Fruit fly (Drosophila melanogaster) whole organism, embryonic: ENCODE results near the gene RluA-1.

ENCODE experiments used
- Abd-B ChIP-seq: fragments of 200-800 bp; sonication (Bioruptor generic); optimal IDR thresholded peaks from 2 replicates; lab custom pipeline; 2018; ENCODE audit warnings: missing biosample characterization, mild to moderate bottlenecking, missing genetic modification characterization, moderate library complexity
- Atf3 ChIP-seq: fragments of 200-800 bp; sonication (Bioruptor generic); optimal IDR thresholded peaks from 3 replicates; lab custom pipeline; 2016; ENCODE audit warnings: missing biosample characterization, missing genetic modification characterization
- BEAF-32 ChIP-seq: fragments of 200-800 bp; sonication (Bioruptor generic); optimal IDR thresholded peaks from 3 replicates; lab custom pipeline; 2017; ENCODE audit warnings: missing biosample characterization, missing genetic modification characterization, mild to moderate bottlenecking, moderate library complexity, missing genetic modification reagents
- Bteb2 ChIP-seq: fragments of 200-800 bp; sonication (Bioruptor generic); optimal IDR thresholded peaks from 2 replicates; lab custom pipeline; 2016; ENCODE audit warnings: missing biosample characterization, missing genetic modification characterization
- CG12071 ChIP-seq: fragments of 200-800 bp; sonication (Bioruptor generic); optimal IDR thresholded peaks from 3 replicates; lab custom pipeline; 2018; ENCODE audit warnings: missing biosample characterization, mild to moderate bottlenecking, missing genetic modification characterization
- CG12104 ChIP-seq: fragments of 200-800 bp; sonication (Bioruptor generic); optimal IDR thresholded peaks from 3 replicates; lab custom pipeline; 2016; ENCODE audit warnings: missing biosample characterization, missing genetic modification characterization
- CG12391 ChIP-seq: fragments of 200-800 bp; sonication (Bioruptor generic); optimal IDR thresholded peaks from 3 replicates; lab custom pipeline; 2018; ENCODE audit warnings: missing biosample characterization, mild to moderate bottlenecking, missing genetic modification characterization, moderate library complexity
- CG12659 ChIP-seq: fragments of 200-800 bp; sonication (Bioruptor generic); optimal IDR thresholded peaks from 3 replicates; lab custom pipeline; 2017; ENCODE audit warnings: mild to moderate bottlenecking, missing biosample characterization, missing genetic modification reagents, missing genetic modification characterization
- CG4820 ChIP-seq: fragments of 200-800 bp; sonication (Bioruptor generic); optimal IDR thresholded peaks from 3 replicates; lab custom pipeline; 2016; ENCODE audit warnings: missing biosample characterization, missing genetic modification characterization
- CG6654 ChIP-seq: fragments of 200-800 bp; sonication (Bioruptor generic); optimal IDR thresholded peaks from 2 replicates; lab custom pipeline; 2017; ENCODE audit warnings: missing biosample characterization, mild to moderate bottlenecking, missing genetic modification characterization
- CG7839 ChIP-seq: fragments of 200-800 bp; sonication (Bioruptor generic); optimal IDR thresholded peaks from 3 replicates; lab custom pipeline; 2018; ENCODE audit warnings: missing biosample characterization, mild to moderate bottlenecking, missing genetic modification characterization, moderate library complexity
- CG8290 ChIP-seq, 3 experiments: fragments of 200-800 bp; sonication (Bioruptor generic); optimal IDR thresholded peaks; 2 replicates each; lab custom pipeline; 2016 to 2019; ENCODE audit warnings: missing biosample characterization in 3 of 3, missing genetic modification characterization in 3 of 3, mild to moderate bottlenecking in 2 of 3, moderate library complexity in 1 of 3
- CG9215 ChIP-seq: fragments of 200-800 bp; sonication (Bioruptor generic); IDR thresholded peaks from 2 replicates; pipeline ENCODE4 v1.3.6; 2022; ENCODE audit warnings: missing biosample characterization, missing genetic modification characterization
- Fer2 ChIP-seq: fragments of 200-800 bp; sonication (Bioruptor generic); optimal IDR thresholded peaks from 2 replicates; lab custom pipeline; 2018; ENCODE audit warnings: missing biosample characterization, mild to moderate bottlenecking, missing genetic modification characterization, moderate library complexity
- H15 ChIP-seq: fragments of 200-800 bp; sonication (Bioruptor generic); IDR thresholded peaks from 3 replicates; pipeline ENCODE4 v1.3.6; 2022; ENCODE audit warnings: missing biosample characterization, missing genetic modification characterization
- Hand ChIP-seq: fragments of 200-800 bp; sonication (Bioruptor generic); optimal IDR thresholded peaks from 2 replicates; lab custom pipeline; 2017; ENCODE audit warnings: mild to moderate bottlenecking, missing biosample characterization, missing genetic modification reagents, missing genetic modification characterization
- NfI ChIP-seq: fragments of 200-800 bp; sonication (Bioruptor generic); optimal IDR thresholded peaks from 3 replicates; lab custom pipeline; 2018; ENCODE audit warnings: missing biosample characterization, mild to moderate bottlenecking, missing genetic modification characterization, moderate library complexity
- Opbp ChIP-seq: fragments of 200-800 bp; sonication (Bioruptor generic); IDR thresholded peaks from 3 replicates; pipeline ENCODE4 v1.3.6; 2022; ENCODE audit warnings: missing biosample characterization, missing genetic modification characterization; ENCODE audit not compliant: partially characterized antibody
- ap ChIP-seq: fragments of 200-800 bp; sonication (Bioruptor generic); IDR thresholded peaks from 2 replicates; pipeline ENCODE4 v1.3.6; 2022; ENCODE audit warnings: missing biosample characterization, missing genetic modification characterization
- ase ChIP-seq: fragments of 200-800 bp; sonication (Bioruptor generic); IDR thresholded peaks from 3 replicates; pipeline ENCODE4 v1.3.6; 2022; ENCODE audit warnings: missing biosample characterization, missing genetic modification characterization
- btn ChIP-seq: fragments of 200-800 bp; sonication (Bioruptor generic); optimal IDR thresholded peaks from 2 replicates; lab custom pipeline; 2016; ENCODE audit warnings: missing biosample characterization, missing genetic modification characterization
- caup ChIP-seq: fragments of 200-800 bp; sonication (Bioruptor generic); optimal IDR thresholded peaks from 3 replicates; lab custom pipeline; 2017; ENCODE audit warnings: missing biosample characterization, mild to moderate bottlenecking, missing genetic modification characterization, moderate library complexity; ENCODE audit not compliant: severe bottlenecking
- chif ChIP-seq, 2 experiments: fragments of 200-800 bp; sonication (Bioruptor generic); optimal IDR thresholded peaks; 3 replicates each; lab custom pipeline; 2016; ENCODE audit warnings: missing biosample characterization in 2 of 2, missing genetic modification characterization in 2 of 2
- crc ChIP-seq: fragments of 200-800 bp; sonication (Bioruptor generic); optimal IDR thresholded peaks from 2 replicates; lab custom pipeline; 2016; ENCODE audit warnings: missing biosample characterization, missing genetic modification characterization
- cwo ChIP-seq: fragments of 200-800 bp; sonication (Bioruptor generic); optimal IDR thresholded peaks from 3 replicates; lab custom pipeline; 2017; ENCODE audit warnings: missing biosample characterization, missing genetic modification characterization, mild to moderate bottlenecking, moderate library complexity, missing genetic modification reagents
- danr ChIP-seq: fragments of 200-800 bp; sonication (Bioruptor generic); IDR thresholded peaks from 2 replicates; pipeline ENCODE4 v1.3.6; 2022; ENCODE audit warnings: missing biosample characterization, missing genetic modification characterization
- dati ChIP-seq: fragments of 200-800 bp; sonication (Bioruptor generic); IDR thresholded peaks from 2 replicates; pipeline ENCODE4 v1.3.6; 2022; ENCODE audit warnings: missing biosample characterization, missing genetic modification characterization
- ems ChIP-seq: fragments of 200-800 bp; sonication (Bioruptor generic); optimal IDR thresholded peaks from 3 replicates; lab custom pipeline; 2016; ENCODE audit warnings: missing biosample characterization, missing genetic modification characterization
- exex ChIP-seq: fragments of 200-800 bp; sonication (Bioruptor generic); optimal IDR thresholded peaks from 4 replicates; lab custom pipeline; 2018; ENCODE audit warnings: missing biosample characterization, mild to moderate bottlenecking, missing genetic modification characterization, moderate library complexity
- fd102C ChIP-seq: fragments of 200-800 bp; sonication (Bioruptor generic); optimal IDR thresholded peaks from 2 replicates; lab custom pipeline; 2018; ENCODE audit warnings: missing biosample characterization, mild to moderate bottlenecking, missing genetic modification characterization, moderate library complexity
- h ChIP-seq: fragments of >200 bp; optimal IDR thresholded peaks from 2 replicates; lab custom pipeline; 2017
- hkb ChIP-seq, 2 experiments: fragments of 200-800 bp in 1 of 2; fragments of >200 bp in 1 of 2; sonication (Bioruptor generic) in 1 of 2; IDR thresholded peaks in 1 of 2; optimal IDR thresholded peaks in 1 of 2; 2 replicates each; pipeline versions ENCODE4 v1.3.6 to Lab custom; 2017 to 2022; ENCODE audit warnings: missing biosample characterization in 1 of 2, missing genetic modification characterization in 1 of 2
- jing ChIP-seq: fragments of 200-800 bp; sonication (Bioruptor generic); optimal IDR thresholded peaks from 2 replicates; lab custom pipeline; 2018; ENCODE audit warnings: missing biosample characterization, mild to moderate bottlenecking, missing genetic modification characterization
- kni ChIP-seq: fragments of 200-800 bp; sonication (Bioruptor generic); optimal IDR thresholded peaks from 3 replicates; lab custom pipeline; 2017; ENCODE audit warnings: mild to moderate bottlenecking, missing biosample characterization, missing genetic modification reagents, missing genetic modification characterization
- lab ChIP-seq: fragments of 200-800 bp; sonication (Bioruptor generic); optimal IDR thresholded peaks from 3 replicates; lab custom pipeline; 2017; ENCODE audit warnings: missing biosample characterization, missing genetic modification characterization, mild to moderate bottlenecking, moderate library complexity, missing genetic modification reagents
- nerfin-1 ChIP-seq: fragments of 200-800 bp; sonication (Bioruptor generic); optimal IDR thresholded peaks from 3 replicates; lab custom pipeline; 2019; ENCODE audit warnings: missing biosample characterization, mild to moderate bottlenecking, missing genetic modification characterization, moderate library complexity
- nerfin-2 ChIP-seq: fragments of 200-800 bp; sonication (Bioruptor generic); IDR thresholded peaks from 2 replicates; pipeline ENCODE4 v1.3.6; 2022; ENCODE audit warnings: missing biosample characterization, missing genetic modification characterization; ENCODE audit not compliant: partially characterized antibody
- p53 ChIP-seq: fragments of 200-800 bp; sonication (Bioruptor generic); optimal IDR thresholded peaks from 2 replicates; lab custom pipeline; 2016; ENCODE audit warnings: missing biosample characterization, missing genetic modification characterization
- pnt ChIP-seq: fragments of 200-800 bp; sonication (Bioruptor generic); optimal IDR thresholded peaks from 3 replicates; lab custom pipeline; 2016; ENCODE audit warnings: missing biosample characterization, missing genetic modification characterization
- prd ChIP-seq, 3 experiments: fragments of >200 bp in 2 of 3; fragments of 200-800 bp in 1 of 3; sonication (Bioruptor generic) in 1 of 3; optimal IDR thresholded peaks in 2 of 3; IDR thresholded peaks in 1 of 3; 2 replicates in 2 of 3; 3 replicates in 1 of 3; pipeline versions ENCODE4 v1.3.6 to Lab custom; 2017 to 2022; ENCODE audit warnings: missing biosample characterization in 1 of 3, missing genetic modification characterization in 1 of 3
- pum ChIP-seq: fragments of 200-800 bp; sonication (Bioruptor generic); optimal IDR thresholded peaks from 2 replicates; lab custom pipeline; 2016; ENCODE audit warnings: missing biosample characterization, missing genetic modification characterization
- schlank ChIP-seq: fragments of 200-800 bp; sonication (Bioruptor generic); optimal IDR thresholded peaks from 2 replicates; lab custom pipeline; 2018; ENCODE audit warnings: missing biosample characterization, mild to moderate bottlenecking, missing genetic modification characterization
- sd ChIP-seq: fragments of 200-800 bp; sonication (Bioruptor generic); optimal IDR thresholded peaks from 3 replicates; lab custom pipeline; 2018; ENCODE audit warnings: missing biosample characterization, mild to moderate bottlenecking, missing genetic modification characterization, moderate library complexity
- sim ChIP-seq: fragments of 200-800 bp; sonication (Bioruptor generic); IDR thresholded peaks from 2 replicates; pipeline ENCODE4 v1.3.6; 2022; ENCODE audit warnings: missing biosample characterization, missing genetic modification characterization
- slp2 ChIP-seq: fragments of 200-800 bp; sonication (Bioruptor generic); optimal IDR thresholded peaks from 2 replicates; lab custom pipeline; 2016; ENCODE audit warnings: missing biosample characterization, missing genetic modification characterization
- sr ChIP-seq: fragments of 200-800 bp; sonication (Bioruptor generic); IDR thresholded peaks from 3 replicates; pipeline ENCODE4 v1.3.6; 2022; ENCODE audit warnings: missing biosample characterization, missing genetic modification characterization
- tin ChIP-seq: fragments of 200-800 bp; sonication (Bioruptor generic); optimal IDR thresholded peaks from 3 replicates; lab custom pipeline; 2016; ENCODE audit warnings: missing biosample characterization, missing genetic modification characterization
- usp ChIP-seq: fragments of >200 bp; optimal IDR thresholded peaks from 2 replicates; lab custom pipeline; 2017; ENCODE audit warnings: missing biosample characterization, missing genetic modification characterization
- zfh1 ChIP-seq: fragments of 200-800 bp; sonication (Bioruptor generic); IDR thresholded peaks from 3 replicates; pipeline ENCODE4 v1.3.6; 2022; ENCODE audit warnings: missing biosample characterization, missing genetic modification characterization

The RluA-1 gene

DNA sequence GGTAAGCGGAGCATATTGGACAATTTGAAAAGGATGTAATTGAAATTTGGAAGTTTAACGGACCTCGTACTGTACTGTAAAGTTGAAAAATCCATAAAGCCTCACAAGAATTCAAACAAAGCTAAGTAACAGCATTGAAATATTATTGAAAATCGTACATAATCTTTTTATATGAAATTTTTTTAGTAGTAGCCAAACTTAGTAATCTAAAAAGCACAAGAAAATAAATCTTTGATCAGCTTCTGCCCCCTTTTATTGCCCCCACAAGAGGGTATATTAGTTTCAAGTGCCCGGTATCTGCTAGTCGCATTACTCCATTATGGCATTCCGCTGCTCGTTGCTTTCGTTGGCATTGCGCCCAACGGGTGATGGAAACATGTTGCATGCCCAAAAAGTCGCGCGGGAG is 7.3 kb downstream of the RluA-1 start (continued):
- TF ChIP-seq Abd-B (peak; percentile 47), usp (GFP tag; lab: Kevin White, UChicago) (no peak), Opbp (GFP tag; lab: Robert Waterston, UW) (no peak), lab (peak; percentile 48), CG12391 (peak; percentile 50), prd (optimal IDR thresholded peaks at IDR 0.05; lab: Kevin White, UChicago) (no peak), prd (GFP tag; IDR thresholded peaks at IDR 0.05; lab: Robert Waterston, UW) (peak; percentile 82), hkb (optimal IDR thresholded peaks at IDR 0.05; lab: Kevin White, UChicago) (no peak), hkb (GFP tag; IDR thresholded peaks at IDR 0.05; lab: Robert Waterston, UW) (peak; percentile 28; the same call in 1 of the 2 replicates), sd (tag; lab: Kevin White, UChicago) (peak; percentile 65), cwo (GFP tag; lab: Kevin White, UChicago) (peak; percentile 48), jing (GFP tag; lab: Kevin White, UChicago) (peak; percentile 8), CG6654 (peak; percentile 32), zfh1 (peak; percentile 59; the same call in 2 of the 3 replicates), Hand (GFP tag; lab: Kevin White, UChicago) (no peak), slp2 (GFP tag; lab: Kevin White, UChicago) (peak; percentile 37), ase (GFP tag; lab: Robert Waterston, UW) (no peak), exex (tag; lab: Kevin White, UChicago) (no peak), dati (GFP tag; lab: Robert Waterston, UW) (no peak), crc (no peak), schlank (tag; lab: Kevin White, UChicago) (no peak), caup (GFP tag; lab: Kevin White, UChicago) (no peak), danr (GFP tag; lab: Robert Waterston, UW) (no peak; the same call in 1 of the 2 replicates), CG12104 (GFP tag; lab: Kevin White, UChicago) (peak; percentile 57), pum (peak; percentile 53), Atf3 (peak; percentile 34), nerfin-2 (GFP tag; lab: Robert Waterston, UW) (no peak), chif (GFP tag; optimal IDR thresholded peaks at IDR 0.05; lab: Kevin White, UChicago) (peak; percentile 37 to 59), H15 (GFP tag; lab: Robert Waterston, UW) (peak; percentile 56; the same call in 2 of the 3 replicates), ems (GFP tag; lab: Kevin White, UChicago) (peak; percentile 36), tin (GFP tag; lab: Kevin White, UChicago) (peak; percentile 63), sr (GFP tag; lab: Robert Waterston, UW) (no peak), CG4820 (GFP tag; lab: Kevin White, UChicago) (peak; percentile 68), p53 (GFP tag; lab: Kevin White, UChicago) (no peak), Fer2 (no peak), nerfin-1 (tag; lab: Kevin White, UChicago) (peak; percentile 50), CG12659 (GFP tag; lab: Kevin White, UChicago) (peak; percentile 57), Bteb2 (GFP tag; lab: Kevin White, UChicago) (no peak), fd102C (no peak), ap (GFP tag; lab: Robert Waterston, UW) (no peak), CG8290 (GFP tag; optimal IDR thresholded peaks at IDR 0.05; lab: Kevin White, UChicago) (no peak), CG8290 (tag; optimal IDR thresholded peaks at IDR 0.05; lab: Kevin White, UChicago) (no peak), BEAF-32 (GFP tag; lab: Kevin White, UChicago) (no peak), CG9215 (no peak), CG7839 (peak; percentile 78), h (lab: Kevin White, UChicago) (no peak), NfI (GFP tag; lab: Kevin White, UChicago) (no peak), sim (peak; percentile 31; the same call in 1 of the 2 replicates), CG12071 (GFP tag; lab: Kevin White, UChicago) (peak; percentile 35), kni (GFP tag; lab: Kevin White, UChicago) (no peak), pnt (peak; percentile 35), btn (peak; percentile 44)
